Worm (Caenorhabditis elegans): ENCODE measurements around the gene F10E9.11.
A peak's percentile ranks its signal among the peaks of the same experiment; 100 is the strongest.

Gene F10E9.11

ce11 chrIII:8319100-8319499 is at the start of gene F10E9.11 (continued):
- no peak for TF ChIP-seq zim-3 (tag; optimal IDR thresholded peaks at IDR 0.05)
- TF ChIP-seq F33H1.4 (GFP tag; IDR thresholded peaks at IDR 0.05) = peak; percentile 71
- TF ChIP-seq snpc-1.3 (tag; optimal IDR thresholded peaks at IDR 0.05; ENCODE audit: insufficient read depth) = peak; percentile 43
- TF ChIP-seq ztf-18 (tag; optimal IDR thresholded peaks at IDR 0.05) = peak; percentile 39
- TF ChIP-seq gei-17 (GFP tag; optimal IDR thresholded peaks at IDR 0.05) = no peak
- TF ChIP-seq nhr-27 (tag; optimal IDR thresholded peaks at IDR 0.05) = no peak
- peak; percentile 57 for TF ChIP-seq tbp1 (GFP tag; optimal IDR thresholded peaks at IDR 0.05)
- TF ChIP-seq lin-54 (GFP tag; optimal IDR thresholded peaks at IDR 0.05) = peak; percentile 94
- TF ChIP-seq snpc-4 (GFP tag; optimal IDR thresholded peaks at IDR 0.05) = no peak
- peak in 2 of 4 experiments; percentile 37 to 56 for TF ChIP-seq snpc-4 (tag; optimal IDR thresholded peaks at IDR 0.05)
- peak; percentile 76 for TF ChIP-seq athp-1 (tag; optimal IDR thresholded peaks at IDR 0.05)
- no peak for TF ChIP-seq ccch-3 (GFP tag; optimal IDR thresholded peaks at IDR 0.05)
- no peak for TF ChIP-seq T07F8.4 (tag; optimal IDR thresholded peaks at IDR 0.05)
- no peak for TF ChIP-seq C06A6.2 (GFP tag; conservative IDR thresholded peaks at IDR 0.05)
- TF ChIP-seq B0019.2 (GFP tag; conservative IDR thresholded peaks at IDR 0.05) = peak; percentile 74
- no peak for TF ChIP-seq ceh-79 (tag; optimal IDR thresholded peaks at IDR 0.05)
- TF ChIP-seq lsl-1 (GFP tag; optimal IDR thresholded peaks at IDR 0.05) = peak; percentile 69
- TF ChIP-seq fkh-3 (tag; optimal IDR thresholded peaks at IDR 0.05) = no peak
- TF ChIP-seq bed-2 (GFP tag; IDR thresholded peaks at IDR 0.05) = peak; percentile 83; the same call in 1 of the 2 replicates
- TF ChIP-seq ztf-6 (GFP tag; IDR thresholded peaks at IDR 0.05) = peak; percentile 72; the same call in 1 of the 2 replicates
- peak; percentile 96 for TF ChIP-seq hmg-1.2 (GFP tag; IDR thresholded peaks at IDR 0.05)
- TF ChIP-seq Y56A3A.18 (GFP tag; IDR thresholded peaks at IDR 0.05) = no peak
- peak; percentile 45 for TF ChIP-seq snpc-1.1 (tag; optimal IDR thresholded peaks at IDR 0.05; ENCODE audit: insufficient read depth)
- TF ChIP-seq ztf-22 (GFP tag; optimal IDR thresholded peaks at IDR 0.05) = no peak
- no peak for TF ChIP-seq atf-7 (tag; optimal IDR thresholded peaks at IDR 0.05)
- TF ChIP-seq sptf-2 (GFP tag; optimal IDR thresholded peaks at IDR 0.05) = no peak
- no peak for TF ChIP-seq nfya-2 (GFP tag; IDR thresholded peaks at IDR 0.05)
- no peak for TF ChIP-seq mes-4 (tag; optimal IDR thresholded peaks at IDR 0.05)
- TF ChIP-seq pbrm-1 (GFP tag; IDR thresholded peaks at IDR 0.05) = peak; percentile 78
- no peak for TF ChIP-seq hlh-26 (GFP tag; conservative IDR thresholded peaks at IDR 0.05)
- TF ChIP-seq madf-6 (GFP tag; IDR thresholded peaks at IDR 0.05) = peak; percentile 84
- peak; percentile 88 for TF ChIP-seq dpl-1 (GFP tag; optimal IDR thresholded peaks at IDR 0.05)
- peak; percentile 5 for TF ChIP-seq pha-4 (tag; optimal IDR thresholded peaks at IDR 0.05)
- TF ChIP-seq egrh-3 (GFP tag; IDR thresholded peaks at IDR 0.05) = 0 out of 2 replicates have a peak, but pooled peaks have one; percentile 14
- TF ChIP-seq lin-40 (tag; optimal IDR thresholded peaks at IDR 0.05) = peak; percentile 42
- TF ChIP-seq ztf-3 (GFP tag; optimal IDR thresholded peaks at IDR 0.05) = no peak
- no peak for TF ChIP-seq mel-28 (tag; optimal IDR thresholded peaks at IDR 0.05; ENCODE audit: borderline replicate concordance)
- peak; percentile 92 for TF ChIP-seq dox-1 (GFP tag; IDR thresholded peaks at IDR 0.05)
- TF ChIP-seq F39B2.1 (GFP tag; IDR thresholded peaks at IDR 0.05) = no peak
- TF ChIP-seq zfh-2 (GFP tag; conservative IDR thresholded peaks at IDR 0.05) = no peak
- TF ChIP-seq rec-8 (tag; optimal IDR thresholded peaks at IDR 0.05) = peak in 1 of 2 experiments; percentile 66
- no peak for TF ChIP-seq hrde-1 (tag; optimal IDR thresholded peaks at IDR 0.05; ENCODE audit: borderline replicate concordance)
- peak; percentile 89 for TF ChIP-seq unc-130 (GFP tag; optimal IDR thresholded peaks at IDR 0.05)
- TF ChIP-seq lsy-27 (tag; optimal IDR thresholded peaks at IDR 0.05; ENCODE audit: borderline replicate concordance, insufficient read depth) = no peak
- TF ChIP-seq F37B4.10 (GFP tag; IDR thresholded peaks at IDR 0.05) = no peak
- peak; percentile 58; the same call in 1 of the 2 replicates for TF ChIP-seq Y95B8A.8 (GFP tag; IDR thresholded peaks at IDR 0.05)
- TF ChIP-seq F57A8.1 (GFP tag; optimal IDR thresholded peaks at IDR 0.05) = no peak
- TF ChIP-seq B0336.3 (GFP tag; IDR thresholded peaks at IDR 0.05) = no peak

Measured in whole organism, young adult.